Fruit fly (Drosophila melanogaster): ENCODE measurements around the gene lin-52.

- TF ChIP-seq ttk (optimal IDR thresholded peaks at IDR 0.05) (no peak), h (optimal IDR thresholded peaks at IDR 0.05) (no peak), Sin3A (optimal IDR thresholded peaks at IDR 0.05) (no peak), psq (optimal IDR thresholded peaks at IDR 0.05) (no peak), Myc (optimal IDR thresholded peaks at IDR 0.05) (no peak)
Measured at dm6 chrX:5737157-5737556, 17.6 kb downstream of the lin-52 start.
